Fruit fly (Drosophila melanogaster): ENCODE measurements around the gene CG9630.

dm6 chr3R:8224726-8225460 is 44.8 kb downstream of the CG9630 start:
- TF ChIP-seq CG8478 (optimal IDR thresholded peaks at IDR 0.05) = no peak
- TF ChIP-seq usp (GFP tag; optimal IDR thresholded peaks at IDR 0.05) = no peak
- no peak for TF ChIP-seq pan (optimal IDR thresholded peaks at IDR 0.05)
- TF ChIP-seq EcR (GFP tag; optimal IDR thresholded peaks at IDR 0.05) = no peak
- no peak for TF ChIP-seq Dll (optimal IDR thresholded peaks at IDR 0.05)

Measured in whole organism.